Worm (Caenorhabditis elegans) whole organism, L4/young adult: ENCODE measurements around the gene cpr-6.

ENCODE experiments used
- W03F9.2 ChIP-seq: fragments of 150-350 bp; optimal IDR thresholded peaks from 2 replicates; lab custom pipeline; 2014; ENCODE audit warnings: missing biosample characterization, missing genetic modification characterization
- dao-5 ChIP-seq: sonication (generic microtip); optimal IDR thresholded peaks from 2 replicates; lab custom pipeline; 2016; ENCODE audit warnings: missing genotype, missing genetic modification characterization, moderate library complexity, missing compliant biosample characterization
- him-1 ChIP-seq: sonication (generic microtip); optimal IDR thresholded peaks from 2 replicates; lab custom pipeline; 2016; ENCODE audit warnings: missing genotype, missing genetic modification reagents, missing genetic modification characterization, missing compliant biosample characterization

ce11 chrX:6583385-6583784 lies 23.6 kb upstream of the cpr-6 start:
- TF ChIP-seq him-1 (no peak), W03F9.2 (tag; lab: Kevin White, UChicago) (no peak), dao-5 (tag; lab: Kevin White, UChicago) (no peak)
